Worm (Caenorhabditis elegans): ENCODE results near the gene ndua-12.

DNA sequence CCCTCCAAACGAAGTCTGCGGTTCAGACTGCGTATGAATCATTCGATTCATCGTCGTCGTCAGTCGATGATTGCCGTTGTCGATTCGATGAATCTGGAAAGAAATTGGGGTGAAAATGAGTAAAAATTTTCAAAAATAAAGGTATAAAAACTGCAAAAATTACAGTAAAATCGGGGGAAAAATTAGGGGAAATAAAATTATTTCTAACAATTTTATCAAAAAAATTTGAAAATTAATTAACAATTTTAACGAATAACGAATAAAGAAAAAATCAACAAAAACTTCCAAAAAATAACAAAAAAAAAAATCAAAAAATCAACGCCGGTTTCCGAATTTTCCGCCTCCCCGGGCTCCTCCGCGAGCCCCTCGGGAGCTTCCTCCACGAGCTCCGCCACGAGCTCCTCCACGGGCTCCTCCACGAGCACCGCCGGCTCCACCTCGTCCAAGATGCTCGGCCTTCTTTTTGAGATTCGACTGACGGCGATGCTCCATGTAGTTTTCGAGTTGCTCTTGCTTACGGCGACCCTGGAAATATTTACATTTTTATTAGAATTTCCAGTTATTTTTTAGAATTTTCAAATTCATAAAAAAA is 30.8 kb downstream of the ndua-12 start, which contains the start of gene egrh-3:
- TF ChIP-seq daf-12 (tag; optimal IDR thresholded peaks at IDR 0.05) (no peak), nhr-28 (tag; optimal IDR thresholded peaks at IDR 0.05) (no peak), aly-2 (tag; optimal IDR thresholded peaks at IDR 0.05) (no peak), unc-62 (GFP tag; optimal IDR thresholded peaks at IDR 0.05) (no peak), ztf-11 (tag; optimal IDR thresholded peaks at IDR 0.05) (no peak), ceh-82 (tag; optimal IDR thresholded peaks at IDR 0.05) (no peak)
